Worm (Caenorhabditis elegans) whole organism, mixed stage, embryonic: ENCODE measurements around the gene R04B3.3.

ENCODE experiments used
- blmp-1 ChIP-seq: fragments of 150-350 bp; optimal IDR thresholded peaks from 2 replicates; lab custom pipeline; 2014; ENCODE audit warnings: missing biosample characterization, missing genetic modification characterization
- ceh-39 ChIP-seq: fragments of 150-350 bp; optimal IDR thresholded peaks from 2 replicates; lab custom pipeline; 2014; ENCODE audit warnings: missing biosample characterization, missing genetic modification characterization
- cnd-1 ChIP-seq: fragments of 200-800 bp; sonication (Bioruptor generic); optimal IDR thresholded peaks from 2 replicates; lab custom pipeline; 2018; ENCODE audit warnings: mild to moderate bottlenecking, missing genetic modification characterization, missing compliant biosample characterization
- drap-1 ChIP-seq: fragments of 200-800 bp; sonication (Bioruptor generic); optimal IDR thresholded peaks from 3 replicates; lab custom pipeline; 2018; ENCODE audit warnings: mild to moderate bottlenecking, missing genetic modification characterization, missing compliant biosample characterization
- elt-3 ChIP-seq: fragments of 150-350 bp; optimal IDR thresholded peaks from 2 replicates; lab custom pipeline; 2014; ENCODE audit warnings: missing biosample characterization, missing genetic modification characterization
- hlh-1 ChIP-seq: fragments of 150-350 bp; optimal IDR thresholded peaks from 2 replicates; lab custom pipeline; 2014; ENCODE audit warnings: missing biosample characterization, missing genetic modification reagents, missing genetic modification characterization
- mab-5 ChIP-seq: fragments of 150-350 bp; optimal IDR thresholded peaks from 2 replicates; lab custom pipeline; 2014; ENCODE audit warnings: missing biosample characterization, missing genetic modification characterization
- nhr-12 ChIP-seq: fragments of 150-350 bp; optimal IDR thresholded peaks from 2 replicates; lab custom pipeline; 2014; ENCODE audit warnings: missing biosample characterization, missing genetic modification characterization
- nhr-2 ChIP-seq: fragments of 150-350 bp; optimal IDR thresholded peaks from 2 replicates; lab custom pipeline; 2014; ENCODE audit warnings: missing biosample characterization, missing genetic modification characterization
- nhr-28 ChIP-seq: fragments of 150-350 bp; optimal IDR thresholded peaks from 2 replicates; lab custom pipeline; 2014; ENCODE audit warnings: missing biosample characterization, missing genetic modification characterization
- nhr-76 ChIP-seq: sonication (generic microtip); optimal IDR thresholded peaks from 2 replicates; lab custom pipeline; 2017; ENCODE audit warnings: missing biosample characterization, missing genetic modification characterization
- pha-4 ChIP-seq: fragments of 150-350 bp; optimal IDR thresholded peaks from 2 replicates; lab custom pipeline; 2018; ENCODE audit warnings: missing biosample characterization, missing genetic modification reagents, missing genetic modification characterization
- unc-39 ChIP-seq: fragments of 150-350 bp; optimal IDR thresholded peaks from 2 replicates; lab custom pipeline; 2014; ENCODE audit warnings: missing biosample characterization, missing genetic modification characterization
- unc-62 ChIP-seq: fragments of 150-350 bp; optimal IDR thresholded peaks from 2 replicates; lab custom pipeline; 2014; ENCODE audit warnings: missing biosample characterization, missing genetic modification reagents, missing genetic modification characterization

ce11 chrX:2495865-2496314 is 20.1 kb upstream of the R04B3.3 start, which contains the start of gene rabr-1:
- no peak for TF ChIP-seq nhr-28 (tag; lab: Kevin White, UChicago)
- no peak for TF ChIP-seq elt-3 (tag; lab: Kevin White, UChicago)
- no peak for TF ChIP-seq cnd-1 (tag; lab: Kevin White, UChicago)
- TF ChIP-seq unc-62 (GFP tag; lab: Kevin White, UChicago) = peak; percentile 56
- TF ChIP-seq pha-4 (tag; lab: Kevin White, UChicago) = peak; percentile 42
- TF ChIP-seq hlh-1 (tag; lab: Kevin White, UChicago) = no peak
- TF ChIP-seq unc-39 = no peak
- TF ChIP-seq ceh-39 (tag; lab: Kevin White, UChicago) = no peak
- no peak for TF ChIP-seq mab-5 (tag; lab: Kevin White, UChicago)
- TF ChIP-seq nhr-12 (tag; lab: Kevin White, UChicago) = no peak
- no peak for TF ChIP-seq nhr-76 (tag; lab: Kevin White, UChicago)
- no peak for TF ChIP-seq drap-1 (GFP tag; lab: Kevin White, UChicago)
- peak; percentile 51 for TF ChIP-seq blmp-1
- TF ChIP-seq nhr-2 (tag; lab: Kevin White, UChicago) = peak; percentile 46
